Worm (Caenorhabditis elegans) whole organism, L1 larva: ENCODE data around the gene lipl-7.

Source experiments
- C34B4.2 ChIP-seq: sonication (generic microtip); optimal IDR thresholded peaks from 2 replicates; lab custom pipeline; 2017; ENCODE audit warnings: mild to moderate bottlenecking, missing genetic modification characterization, missing compliant biosample characterization
- F16B12.6 ChIP-seq: fragments of 150-350 bp; optimal IDR thresholded peaks from 2 replicates; lab custom pipeline; 2014; ENCODE audit warnings: missing biosample characterization, missing genetic modification characterization
- aha-1 ChIP-seq: fragments of 150-350 bp; optimal IDR thresholded peaks from 2 replicates; lab custom pipeline; 2014; ENCODE audit warnings: missing biosample characterization, missing genetic modification characterization
- alr-1 ChIP-seq: fragments of 200-800 bp; sonication (Bioruptor generic); optimal IDR thresholded peaks from 2 replicates; lab custom pipeline; 2018; ENCODE audit warnings: borderline replicate concordance, mild to moderate bottlenecking, missing genetic modification characterization, missing compliant biosample characterization
- ama-1 ChIP-seq: fragments of 150-350 bp; optimal IDR thresholded peaks from 2 replicates; lab custom pipeline; 2014
- ceh-63 ChIP-seq: fragments of 200-800 bp; sonication (Bioruptor generic); optimal IDR thresholded peaks from 2 replicates; lab custom pipeline; 2018; ENCODE audit warnings: mild to moderate bottlenecking, missing genetic modification characterization, missing compliant biosample characterization
- ceh-8 ChIP-seq: fragments of 200-800 bp; sonication (Bioruptor generic); optimal IDR thresholded peaks from 2 replicates; lab custom pipeline; 2018; ENCODE audit warnings: mild to moderate bottlenecking, missing genetic modification characterization, moderate library complexity, missing compliant biosample characterization
- ceh-82 ChIP-seq, 3 experiments: fragments of 150-350 bp in 1 of 3; sonication (generic microtip) in 2 of 3; optimal IDR thresholded peaks; 2 replicates each; lab custom pipeline; 2014 to 2017; ENCODE audit warnings: missing biosample characterization in 3 of 3, missing genetic modification characterization in 3 of 3
- ceh-88 ChIP-seq: fragments of 200-800 bp; sonication (Bioruptor generic); IDR thresholded peaks from 2 replicates; pipeline ENCODE4 v1.3.6; 2022; ENCODE audit warnings: missing genetic modification characterization, missing compliant biosample characterization
- ces-1 ChIP-seq: fragments of 150-350 bp; optimal IDR thresholded peaks from 2 replicates; lab custom pipeline; 2014; ENCODE audit warnings: missing biosample characterization, missing genetic modification reagents, missing genetic modification characterization
- efl-1 ChIP-seq, 4 experiments: fragments of 150-350 bp; optimal IDR thresholded peaks in 3 of 4; peaks in 1 of 4; 1 replicate in 1 of 4; 2 replicates in 3 of 4; lab custom pipeline; 2014; ENCODE audit warnings: missing biosample characterization in 2 of 4, missing genetic modification characterization in 2 of 4, missing genetic modification reagents in 2 of 4
- efl-3 ChIP-seq: fragments of 200-800 bp; sonication (Bioruptor generic); optimal IDR thresholded peaks from 2 replicates; lab custom pipeline; 2018; ENCODE audit warnings: mild to moderate bottlenecking, missing genetic modification characterization, missing compliant biosample characterization
- egl-13 ChIP-seq: sonication (generic microtip); optimal IDR thresholded peaks from 2 replicates; lab custom pipeline; 2016; ENCODE audit warnings: missing genotype, missing genetic modification reagents, missing genetic modification characterization, missing compliant biosample characterization
- elt-3 ChIP-seq, 6 experiments: fragments of 150-350 bp in 1 of 6; sonication (generic microtip); optimal IDR thresholded peaks; 2 replicates each; lab custom pipeline; 2017 to 2018; ENCODE audit warnings: missing biosample characterization in 6 of 6, missing genetic modification characterization in 6 of 6, inconsistent platforms in 1 of 6
- ets-5 ChIP-seq: fragments of 200-800 bp; sonication (Bioruptor generic); IDR thresholded peaks from 2 replicates; pipeline ENCODE4 v1.3.6; 2022; ENCODE audit warnings: missing genetic modification characterization, missing compliant biosample characterization
- fkh-10 ChIP-seq: sonication (generic microtip); optimal IDR thresholded peaks from 2 replicates; lab custom pipeline; 2017; ENCODE audit warnings: missing biosample characterization, missing genetic modification reagents, missing genetic modification characterization
- fkh-8 ChIP-seq: sonication (generic microtip); optimal IDR thresholded peaks from 2 replicates; lab custom pipeline; 2016; ENCODE audit warnings: mild to moderate bottlenecking, missing genetic modification characterization, missing compliant biosample characterization
- fos-1 ChIP-seq: fragments of 150-350 bp; optimal IDR thresholded peaks from 2 replicates; lab custom pipeline; 2014; ENCODE audit warnings: missing biosample characterization, missing genetic modification characterization
- hlh-17 ChIP-seq: fragments of 200-800 bp; sonication (Bioruptor generic); optimal IDR thresholded peaks from 2 replicates; lab custom pipeline; 2018; ENCODE audit warnings: missing genetic modification characterization, mild to moderate bottlenecking, missing compliant biosample characterization, moderate library complexity, borderline replicate concordance
- hpl-2 ChIP-seq: fragments of 150-350 bp; optimal IDR thresholded peaks from 2 replicates; lab custom pipeline; 2014; ENCODE audit warnings: missing biosample characterization, missing genetic modification reagents, missing genetic modification characterization
- irx-1 ChIP-seq: sonication (generic microtip); optimal IDR thresholded peaks from 2 replicates; lab custom pipeline; 2016; ENCODE audit warnings: missing genetic modification characterization, missing compliant biosample characterization
- lin-14 ChIP-seq: fragments of 200-800 bp; sonication (Bioruptor generic); optimal IDR thresholded peaks from 2 replicates; lab custom pipeline; 2018; ENCODE audit warnings: mild to moderate bottlenecking, missing genetic modification characterization, moderate library complexity, missing compliant biosample characterization
- lin-35 ChIP-seq, 2 experiments: fragments of 150-350 bp; optimal IDR thresholded peaks; 2 replicates each; lab custom pipeline; 2014; ENCODE audit warnings: missing biosample characterization in 2 of 2, missing genetic modification characterization in 2 of 2, missing genetic modification reagents in 2 of 2
- lir-3 ChIP-seq: sonication (generic microtip); optimal IDR thresholded peaks from 2 replicates; lab custom pipeline; 2016; ENCODE audit warnings: mild to moderate bottlenecking, missing genetic modification characterization, moderate library complexity, missing compliant biosample characterization; ENCODE audit not compliant: poor library complexity
- mab-9 ChIP-seq: fragments of 200-800 bp; sonication (Bioruptor generic); IDR thresholded peaks from 2 replicates; pipeline ENCODE4 v1.3.6; 2022; ENCODE audit warnings: missing genetic modification reagents, missing genetic modification characterization, missing compliant biosample characterization
- mdl-1 ChIP-seq, 2 experiments: fragments of 150-350 bp; optimal IDR thresholded peaks; 2 replicates each; lab custom pipeline; 2014 to 2017; ENCODE audit warnings: missing biosample characterization in 2 of 2, missing genetic modification characterization in 2 of 2, inconsistent platforms in 1 of 2
- mep-1 ChIP-seq: fragments of 150-350 bp; optimal IDR thresholded peaks from 2 replicates; lab custom pipeline; 2014; ENCODE audit warnings: missing biosample characterization, missing genetic modification characterization
- nhr-11 ChIP-seq: fragments of 150-350 bp; optimal IDR thresholded peaks from 2 replicates; lab custom pipeline; 2014; ENCODE audit warnings: missing biosample characterization, missing genetic modification characterization
- nhr-12 ChIP-seq: sonication (generic microtip); optimal IDR thresholded peaks from 2 replicates; lab custom pipeline; 2017; ENCODE audit warnings: missing biosample characterization, missing genetic modification characterization
- nhr-20 ChIP-seq: sonication (generic microtip); optimal IDR thresholded peaks from 2 replicates; lab custom pipeline; 2016; ENCODE audit warnings: mild to moderate bottlenecking, missing genetic modification characterization, missing compliant biosample characterization
- nhr-28 ChIP-seq: fragments of 150-350 bp; optimal IDR thresholded peaks from 2 replicates; lab custom pipeline; 2014; ENCODE audit warnings: missing biosample characterization, missing genetic modification characterization
- nhr-71 ChIP-seq: sonication (generic microtip); optimal IDR thresholded peaks from 2 replicates; lab custom pipeline; 2016; ENCODE audit warnings: mild to moderate bottlenecking, missing genetic modification characterization, moderate library complexity, missing compliant biosample characterization
- nhr-77 ChIP-seq: fragments of 150-350 bp; optimal IDR thresholded peaks from 2 replicates; lab custom pipeline; 2014; ENCODE audit warnings: missing biosample characterization, missing genetic modification characterization
- nhr-90 ChIP-seq: sonication (generic microtip); optimal IDR thresholded peaks from 2 replicates; lab custom pipeline; 2016; ENCODE audit warnings: mild to moderate bottlenecking, missing genetic modification characterization, missing compliant biosample characterization; ENCODE audit not compliant: poor library complexity
- pag-3 ChIP-seq: sonication (generic microtip); optimal IDR thresholded peaks from 2 replicates; lab custom pipeline; 2017; ENCODE audit warnings: missing genetic modification characterization, mild to moderate bottlenecking, missing compliant biosample characterization, antibody characterized with exemption, borderline replicate concordance; ENCODE audit not compliant: insufficient read depth
- pax-3 ChIP-seq: fragments of 200-800 bp; sonication (Bioruptor generic); optimal IDR thresholded peaks from 2 replicates; lab custom pipeline; 2018; ENCODE audit warnings: mild to moderate bottlenecking, missing genetic modification characterization, moderate library complexity, missing compliant biosample characterization
- rnt-1 ChIP-seq: sonication (generic microtip); optimal IDR thresholded peaks from 2 replicates; lab custom pipeline; 2016; ENCODE audit warnings: mild to moderate bottlenecking, missing genetic modification characterization, moderate library complexity, missing compliant biosample characterization
- skn-1 ChIP-seq: fragments of 150-350 bp; optimal IDR thresholded peaks from 2 replicates; lab custom pipeline; 2014; ENCODE audit warnings: missing biosample characterization, missing genetic modification characterization
- sptf-1 ChIP-seq: fragments of 150-350 bp; optimal IDR thresholded peaks from 2 replicates; lab custom pipeline; 2014; ENCODE audit warnings: missing biosample characterization, missing genetic modification characterization
- sup-37 ChIP-seq: fragments of 200-800 bp; sonication (Bioruptor generic); optimal IDR thresholded peaks from 2 replicates; lab custom pipeline; 2018; ENCODE audit warnings: mild to moderate bottlenecking, missing genetic modification characterization, missing compliant biosample characterization
- swsn-7 ChIP-seq: sonication (generic microtip); optimal IDR thresholded peaks from 2 replicates; lab custom pipeline; 2016; ENCODE audit warnings: missing genetic modification characterization, missing compliant biosample characterization
- tbx-2 ChIP-seq: sonication (generic microtip); optimal IDR thresholded peaks from 2 replicates; lab custom pipeline; 2016; ENCODE audit warnings: missing genetic modification characterization, missing compliant biosample characterization
- tlp-1 ChIP-seq: fragments of 150-350 bp; optimal IDR thresholded peaks from 2 replicates; lab custom pipeline; 2014; ENCODE audit warnings: missing biosample characterization, missing genetic modification characterization
- unc-30 ChIP-seq: sonication (generic microtip); optimal IDR thresholded peaks from 2 replicates; lab custom pipeline; 2017; ENCODE audit warnings: missing biosample characterization, missing genetic modification characterization
- zag-1 ChIP-seq: fragments of 150-350 bp; optimal IDR thresholded peaks from 2 replicates; lab custom pipeline; 2014; ENCODE audit warnings: missing biosample characterization, missing genetic modification characterization
- ztf-4 ChIP-seq: fragments of 150-350 bp; optimal IDR thresholded peaks from 2 replicates; lab custom pipeline; 2014; ENCODE audit warnings: missing biosample characterization, missing genetic modification characterization

The lipl-7 gene

ce11 chrIV:10252350-10252792, 10.7 kb upstream of the lipl-7 start (continued):
- TF ChIP-seq ama-1 (lab: Kevin White, UChicago) (peak; percentile 63), irx-1 (tag; lab: Kevin White, UChicago) (peak; percentile 90), aha-1 (tag; lab: Kevin White, UChicago) (no peak), mab-9 (GFP tag; lab: Robert Waterston, UW) (no peak), efl-1 (optimal IDR thresholded peaks at IDR 0.05; lab: Kevin White, UChicago) (peak; percentile 77 to 84), efl-1 (GFP tag; optimal IDR thresholded peaks at IDR 0.05 in 1 of 2; lab: Kevin White, UChicago) (peak; percentile 60 to 95), rnt-1 (tag; lab: Kevin White, UChicago) (peak; percentile 86), nhr-12 (tag; lab: Kevin White, UChicago) (no peak), C34B4.2 (no peak), ets-5 (GFP tag; lab: Robert Waterston, UW) (no peak), unc-30 (tag; lab: Kevin White, UChicago) (no peak), tbx-2 (peak; percentile 95), efl-3 (GFP tag; lab: Kevin White, UChicago) (no peak), lin-35 (GFP tag; optimal IDR thresholded peaks at IDR 0.05; lab: Kevin White, UChicago) (peak; percentile 76 to 77), ces-1 (no peak), F16B12.6 (tag; lab: Kevin White, UChicago) (peak; percentile 9), sptf-1 (tag; lab: Kevin White, UChicago) (no peak), ceh-8 (peak; percentile 94), lir-3 (peak; percentile 75), ceh-88 (GFP tag; lab: Robert Waterston, UW) (peak; percentile 72), nhr-11 (peak; percentile 91), ztf-4 (tag; lab: Kevin White, UChicago) (peak; percentile 91), nhr-20 (tag; lab: Kevin White, UChicago) (peak; percentile 96), fkh-10 (GFP tag; lab: Kevin White, UChicago) (peak; percentile 93), hpl-2 (GFP tag; lab: Kevin White, UChicago) (peak; percentile 23), nhr-71 (peak; percentile 99), fos-1 (tag; lab: Kevin White, UChicago) (peak; percentile 60), nhr-28 (tag; lab: Kevin White, UChicago) (no peak), mep-1 (tag; lab: Kevin White, UChicago) (peak; percentile 81), mdl-1 (tag; optimal IDR thresholded peaks at IDR 0.05; lab: Kevin White, UChicago) (peak; percentile 82 to 92), pax-3 (tag; lab: Kevin White, UChicago) (peak; percentile 87), sup-37 (GFP tag; lab: Kevin White, UChicago) (peak; percentile 74), egl-13 (tag; lab: Kevin White, UChicago) (peak; percentile 97), lin-14 (GFP tag; lab: Kevin White, UChicago) (peak; percentile 100), elt-3 (tag; optimal IDR thresholded peaks at IDR 0.05; lab: Kevin White, UChicago) (peak in 1 of 6 experiments; percentile 60), tlp-1 (no peak), fkh-8 (tag; lab: Kevin White, UChicago) (peak; percentile 98)

DNA sequence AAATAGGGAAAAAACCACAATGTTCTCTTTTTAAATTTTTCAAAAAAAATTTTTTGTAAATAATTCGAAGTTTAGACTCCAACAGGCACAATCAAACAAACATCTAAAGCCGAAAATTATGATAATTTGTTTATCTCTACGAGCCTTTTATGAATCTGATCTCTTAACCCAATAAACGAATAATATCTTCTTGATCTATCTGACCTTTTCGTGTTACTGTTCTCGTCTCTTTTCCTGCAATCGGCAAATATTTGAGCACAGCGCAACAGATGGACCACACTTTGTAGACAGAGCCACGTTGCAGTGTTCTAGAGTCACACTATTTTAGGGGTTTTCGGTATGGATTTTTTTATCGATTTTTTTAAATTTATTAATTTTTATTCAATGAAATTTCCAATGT, 10.1 kb upstream of the lipl-7 start:
- no peak for TF ChIP-seq lir-3
- TF ChIP-seq nhr-12 (tag; lab: Kevin White, UChicago): no peak
- TF ChIP-seq ets-5 (GFP tag; lab: Robert Waterston, UW): no peak
- no peak for TF ChIP-seq nhr-71
- no peak for TF ChIP-seq lin-35 (GFP tag; optimal IDR thresholded peaks at IDR 0.05; lab: Kevin White, UChicago)
- TF ChIP-seq nhr-90 (tag; lab: Kevin White, UChicago): no peak
- no peak for TF ChIP-seq ceh-63 (GFP tag; lab: Kevin White, UChicago)
- TF ChIP-seq nhr-77 (tag; lab: Kevin White, UChicago): no peak
- TF ChIP-seq alr-1 (tag; lab: Kevin White, UChicago): no peak
- no peak for TF ChIP-seq sptf-1 (tag; lab: Kevin White, UChicago)
- TF ChIP-seq efl-3 (GFP tag; lab: Kevin White, UChicago): no peak
- TF ChIP-seq zag-1 (tag; lab: Kevin White, UChicago): no peak
- no peak for TF ChIP-seq swsn-7 (tag; lab: Kevin White, UChicago)
- no peak for TF ChIP-seq ceh-82 (tag; optimal IDR thresholded peaks at IDR 0.05; lab: Kevin White, UChicago)
- TF ChIP-seq pag-3: no peak
- TF ChIP-seq mep-1 (tag; lab: Kevin White, UChicago): no peak
- TF ChIP-seq hlh-17: no peak
- TF ChIP-seq skn-1: no peak
- TF ChIP-seq mab-9 (GFP tag; lab: Robert Waterston, UW): no peak
